Fruit fly (Drosophila melanogaster) whole organism, prepupa: ENCODE data around the gene beta-PheRS.

ENCODE experiments used
- CG10631 ChIP-seq: fragments of 200-800 bp; sonication (Bioruptor generic); optimal IDR thresholded peaks from 2 replicates; lab custom pipeline; 2016; ENCODE audit warnings: missing biosample characterization, missing genetic modification characterization
- CG10669 ChIP-seq: fragments of 200-800 bp; sonication (Bioruptor generic); optimal IDR thresholded peaks from 3 replicates; lab custom pipeline; 2018; ENCODE audit warnings: missing biosample characterization, mild to moderate bottlenecking, missing genetic modification characterization, moderate library complexity
- CG11294 ChIP-seq: fragments of 200-800 bp; sonication (Bioruptor generic); IDR thresholded peaks from 2 replicates; pipeline ENCODE4 v1.3.6; 2022; ENCODE audit warnings: missing biosample characterization, missing genetic modification characterization
- CG11762 ChIP-seq: fragments of 200-800 bp; sonication (Bioruptor generic); optimal IDR thresholded peaks from 3 replicates; lab custom pipeline; 2016; ENCODE audit warnings: missing biosample characterization, missing genetic modification characterization; ENCODE audit not compliant: insufficient read depth
- CG15336 ChIP-seq: fragments of 200-800 bp; sonication (Bioruptor generic); IDR thresholded peaks from 2 replicates; pipeline ENCODE4 v1.3.6; 2022; ENCODE audit warnings: missing biosample characterization, missing genetic modification characterization
- CG1621 ChIP-seq: fragments of 200-800 bp; sonication (Bioruptor generic); optimal IDR thresholded peaks from 3 replicates; lab custom pipeline; 2018; ENCODE audit warnings: missing biosample characterization, mild to moderate bottlenecking, missing genetic modification characterization
- CG16779 ChIP-seq: fragments of 200-800 bp; sonication (Bioruptor generic); optimal IDR thresholded peaks from 3 replicates; lab custom pipeline; 2017; ENCODE audit warnings: missing biosample characterization, mild to moderate bottlenecking, missing genetic modification characterization
- CG3032 ChIP-seq: fragments of 200-800 bp; optimal IDR thresholded peaks from 2 replicates; lab custom pipeline; 2019; ENCODE audit warnings: missing biosample characterization, mild to moderate bottlenecking, missing genetic modification characterization, moderate library complexity
- CG32006 ChIP-seq: fragments of 200-800 bp; sonication (Bioruptor generic); optimal IDR thresholded peaks from 3 replicates; lab custom pipeline; 2017; ENCODE audit warnings: missing biosample characterization, mild to moderate bottlenecking, missing genetic modification characterization
- CG34406 ChIP-seq: fragments of 200-800 bp; sonication (Bioruptor generic); optimal IDR thresholded peaks from 3 replicates; lab custom pipeline; 2016; ENCODE audit warnings: missing biosample characterization, missing genetic modification characterization
- CG3919 ChIP-seq: fragments of 200-800 bp; sonication (Bioruptor generic); optimal IDR thresholded peaks from 3 replicates; lab custom pipeline; 2016; ENCODE audit warnings: missing biosample characterization, missing genetic modification characterization
- CG6163 ChIP-seq: fragments of 200-800 bp; sonication (Bioruptor generic); IDR thresholded peaks from 3 replicates; pipeline ENCODE4 v1.3.6; 2022; ENCODE audit warnings: missing biosample characterization, missing genetic modification characterization
- CG6792 ChIP-seq: fragments of 200-800 bp; sonication (Bioruptor generic); optimal IDR thresholded peaks from 3 replicates; lab custom pipeline; 2016; ENCODE audit warnings: missing biosample characterization, missing genetic modification characterization
- CG6854 ChIP-seq: fragments of 200-800 bp; sonication (Bioruptor generic); optimal IDR thresholded peaks from 2 replicates; lab custom pipeline; 2017; ENCODE audit warnings: missing biosample characterization, mild to moderate bottlenecking, missing genetic modification characterization
- CG8119 ChIP-seq: fragments of 200-800 bp; sonication (Bioruptor generic); IDR thresholded peaks from 3 replicates; pipeline ENCODE4 v1.3.6; 2022; ENCODE audit warnings: missing biosample characterization, missing genetic modification characterization
- CG8319 ChIP-seq: fragments of 200-800 bp; sonication (Bioruptor generic); optimal IDR thresholded peaks from 3 replicates; lab custom pipeline; 2016; ENCODE audit warnings: missing biosample characterization, missing genetic modification characterization
- CG8632 ChIP-seq: fragments of 200-800 bp; sonication (Bioruptor generic); optimal IDR thresholded peaks from 3 replicates; lab custom pipeline; 2016; ENCODE audit warnings: missing biosample characterization, missing genetic modification characterization
- CG9139 ChIP-seq: fragments of 200-800 bp; sonication (Bioruptor generic); optimal IDR thresholded peaks from 3 replicates; lab custom pipeline; 2017; ENCODE audit warnings: missing biosample characterization, mild to moderate bottlenecking, missing genetic modification characterization
- Eip75B ChIP-seq: fragments of 200-800 bp; sonication (Bioruptor generic); optimal IDR thresholded peaks from 3 replicates; lab custom pipeline; 2016; ENCODE audit warnings: missing biosample characterization, missing genetic modification characterization
- Eip78C ChIP-seq: fragments of 200-800 bp; sonication (Bioruptor generic); peaks from one replicate; lab custom pipeline; 2016; ENCODE audit warnings: missing biosample characterization, missing genetic modification characterization
- Eip93F ChIP-seq: fragments of 200-800 bp; sonication (Bioruptor generic); optimal IDR thresholded peaks from 2 replicates; lab custom pipeline; 2016; ENCODE audit warnings: missing biosample characterization, mild to moderate bottlenecking, missing genetic modification characterization
- Ets21C ChIP-seq: fragments of 200-800 bp; sonication (Bioruptor generic); optimal IDR thresholded peaks from 3 replicates; lab custom pipeline; 2016; ENCODE audit warnings: missing biosample characterization, missing genetic modification characterization
- Ets96B ChIP-seq: fragments of 200-800 bp; optimal IDR thresholded peaks from 2 replicates; lab custom pipeline; 2019; ENCODE audit warnings: missing biosample characterization, mild to moderate bottlenecking, missing genetic modification characterization, moderate library complexity
- Gug ChIP-seq: fragments of 200-800 bp; sonication (Bioruptor generic); IDR thresholded peaks from 2 replicates; pipeline ENCODE4 v1.3.6; 2022; ENCODE audit warnings: missing biosample characterization, missing genetic modification characterization
- Hr39 ChIP-seq: fragments of 200-800 bp; sonication (Bioruptor generic); optimal IDR thresholded peaks from 2 replicates; lab custom pipeline; 2016; ENCODE audit warnings: missing biosample characterization, missing genetic modification characterization
- Hr4 ChIP-seq: fragments of 200-800 bp; sonication (Bioruptor generic); optimal IDR thresholded peaks from 3 replicates; lab custom pipeline; 2016; ENCODE audit warnings: missing biosample characterization, missing genetic modification characterization
- Lpt ChIP-seq: fragments of 200-800 bp; sonication (Bioruptor generic); optimal IDR thresholded peaks from 3 replicates; lab custom pipeline; 2016; ENCODE audit warnings: missing biosample characterization, missing genetic modification characterization
- Met ChIP-seq: fragments of 200-800 bp; sonication (Bioruptor generic); optimal IDR thresholded peaks from 3 replicates; lab custom pipeline; 2016; ENCODE audit warnings: missing biosample characterization, missing genetic modification characterization
- Smox ChIP-seq: fragments of 200-800 bp; sonication (Bioruptor generic); optimal IDR thresholded peaks from 3 replicates; lab custom pipeline; 2016; ENCODE audit warnings: missing biosample characterization, missing genetic modification characterization
- Sox14 ChIP-seq: fragments of 200-800 bp; sonication (Bioruptor generic); optimal IDR thresholded peaks from 3 replicates; lab custom pipeline; 2016; ENCODE audit warnings: missing biosample characterization, missing genetic modification characterization
- acj6 ChIP-seq: fragments of 200-800 bp; sonication (Bioruptor generic); optimal IDR thresholded peaks from 3 replicates; lab custom pipeline; 2016; ENCODE audit warnings: missing biosample characterization, missing genetic modification characterization
- dsx ChIP-seq: fragments of 200-800 bp; optimal IDR thresholded peaks from 3 replicates; lab custom pipeline; 2019; ENCODE audit warnings: missing biosample characterization, mild to moderate bottlenecking, missing genetic modification characterization, moderate library complexity; ENCODE audit not compliant: poor library complexity, severe bottlenecking
- eg ChIP-seq: fragments of 200-800 bp; sonication (Bioruptor generic); IDR thresholded peaks from 3 replicates; pipeline ENCODE4 v1.3.6; 2022; ENCODE audit warnings: missing biosample characterization, missing genetic modification characterization
- esn ChIP-seq: fragments of 200-800 bp; sonication (Bioruptor generic); optimal IDR thresholded peaks from 2 replicates; lab custom pipeline; 2016; ENCODE audit warnings: missing biosample characterization, mild to moderate bottlenecking, missing genetic modification characterization, moderate library complexity
- fd59A ChIP-seq: fragments of 200-800 bp; sonication (Bioruptor generic); optimal IDR thresholded peaks from 2 replicates; lab custom pipeline; 2017; ENCODE audit warnings: missing biosample characterization, mild to moderate bottlenecking, missing genetic modification characterization, missing genetic modification reagents
- fd85E ChIP-seq: fragments of 200-800 bp; sonication (Bioruptor generic); optimal IDR thresholded peaks from 3 replicates; lab custom pipeline; 2016; ENCODE audit warnings: missing biosample characterization, missing genetic modification characterization
- fkh ChIP-seq: fragments of 200-800 bp; sonication (Bioruptor generic); optimal IDR thresholded peaks from 3 replicates; lab custom pipeline; 2017; ENCODE audit warnings: missing biosample characterization, mild to moderate bottlenecking, missing genetic modification characterization, moderate library complexity
- lz ChIP-seq: fragments of 200-800 bp; sonication (Bioruptor generic); optimal IDR thresholded peaks from 3 replicates; lab custom pipeline; 2016; ENCODE audit warnings: missing biosample characterization, missing genetic modification characterization
- net ChIP-seq: fragments of 200-800 bp; sonication (Bioruptor generic); optimal IDR thresholded peaks from 3 replicates; lab custom pipeline; 2016; ENCODE audit warnings: missing biosample characterization, missing genetic modification characterization
- pdm3 ChIP-seq: fragments of 200-800 bp; sonication (Bioruptor generic); optimal IDR thresholded peaks from 3 replicates; lab custom pipeline; 2016; ENCODE audit warnings: missing biosample characterization, missing genetic modification characterization
- salr ChIP-seq, 2 experiments: fragments of 200-800 bp; sonication (Bioruptor generic); optimal IDR thresholded peaks; 3 replicates each; lab custom pipeline; 2016 to 2018; ENCODE audit warnings: missing biosample characterization in 2 of 2, missing genetic modification characterization in 2 of 2, mild to moderate bottlenecking in 1 of 2
- spab ChIP-seq: fragments of 200-800 bp; sonication (Bioruptor generic); optimal IDR thresholded peaks from 2 replicates; lab custom pipeline; 2017; ENCODE audit warnings: missing biosample characterization, mild to moderate bottlenecking, missing genetic modification characterization, missing genetic modification reagents
- ss ChIP-seq, 2 experiments: fragments of 200-800 bp; sonication (Bioruptor generic); optimal IDR thresholded peaks; 2 replicates in 1 of 2; 3 replicates in 1 of 2; lab custom pipeline; 2017 to 2018; ENCODE audit warnings: mild to moderate bottlenecking in 2 of 2, missing biosample characterization in 2 of 2, missing genetic modification characterization in 2 of 2, moderate library complexity in 1 of 2
- svp ChIP-seq: fragments of 200-800 bp; sonication (Bioruptor generic); peaks from one replicate; lab custom pipeline; 2016; ENCODE audit warnings: missing biosample characterization, missing genetic modification characterization
- topi ChIP-seq: fragments of 200-800 bp; sonication (Bioruptor generic); optimal IDR thresholded peaks from 3 replicates; lab custom pipeline; 2016; ENCODE audit warnings: missing biosample characterization, missing genetic modification characterization
- vri ChIP-seq: fragments of 200-800 bp; sonication (Bioruptor generic); optimal IDR thresholded peaks from 3 replicates; lab custom pipeline; 2016; ENCODE audit warnings: missing biosample characterization, mild to moderate bottlenecking, missing genetic modification characterization

beta-PheRS gene

dm6 chr3R:24271071-24271470 is 18.6 kb upstream of the beta-PheRS start, which contains the start of gene jar:
TSS of gene jar (minus strand) at chr3R:24271233.
- TF ChIP-seq Ets21C (GFP tag; lab: Kevin White, UChicago) (no peak), CG32006 (GFP tag; lab: Kevin White, UChicago) (no peak), Lpt (no peak), Met (no peak), CG16779 (tag; lab: Kevin White, UChicago) (no peak), Smox (GFP tag; lab: Kevin White, UChicago) (no peak), CG6163 (peak; percentile 36; the same call in 1 of the 3 replicates), CG8632 (GFP tag; lab: Kevin White, UChicago) (no peak), topi (GFP tag; lab: Kevin White, UChicago) (no peak), svp (GFP tag; lab: Kevin White, UChicago) (no peak), Eip75B (GFP tag; lab: Kevin White, UChicago) (peak; percentile 27), spab (GFP tag; lab: Kevin White, UChicago) (no peak), Eip93F (no peak), CG8319 (no peak), acj6 (GFP tag; lab: Kevin White, UChicago) (no peak), Gug (GFP tag; lab: Robert Waterston, UW) (no peak), CG11762 (GFP tag; lab: Kevin White, UChicago) (no peak), ss (GFP tag; optimal IDR thresholded peaks at IDR 0.05; lab: Kevin White, UChicago) (peak; percentile 26 to 39), CG3919 (GFP tag; lab: Kevin White, UChicago) (peak; percentile 21), eg (GFP tag; lab: Robert Waterston, UW) (peak; percentile 24; the same call in 1 of the 3 replicates), fd59A (no peak), CG11294 (GFP tag; lab: Robert Waterston, UW) (no peak), CG6854 (GFP tag; lab: Kevin White, UChicago) (peak; percentile 64), CG34406 (GFP tag; lab: Kevin White, UChicago) (no peak), salr (GFP tag; optimal IDR thresholded peaks at IDR 0.05; lab: Kevin White, UChicago) (no peak), CG8119 (GFP tag; lab: Robert Waterston, UW) (peak; percentile 26; the same call in 1 of the 3 replicates), Hr4 (no peak), lz (GFP tag; lab: Kevin White, UChicago) (no peak), CG10669 (GFP tag; lab: Kevin White, UChicago) (no peak), CG10631 (no peak), fd85E (GFP tag; lab: Kevin White, UChicago) (no peak), esn (GFP tag; lab: Kevin White, UChicago) (peak; percentile 42), fkh (peak; percentile 47), CG6792 (GFP tag; lab: Kevin White, UChicago) (no peak), vri (GFP tag; lab: Kevin White, UChicago) (no peak), Eip78C (peak; percentile 81), Ets96B (tag; lab: Kevin White, UChicago) (peak; percentile 1), dsx (GFP tag; lab: Kevin White, UChicago) (peak; percentile 42), net (GFP tag; lab: Kevin White, UChicago) (no peak), pdm3 (GFP tag; lab: Kevin White, UChicago) (no peak), Sox14 (GFP tag; lab: Kevin White, UChicago) (peak; percentile 28), Hr39 (GFP tag; lab: Kevin White, UChicago) (no peak), CG3032 (tag; lab: Kevin White, UChicago) (peak; percentile 11), CG9139 (peak; percentile 15), CG1621 (tag; lab: Kevin White, UChicago) (peak; percentile 10), CG15336 (GFP tag; lab: Robert Waterston, UW) (peak; percentile 42; the same call in 1 of the 2 replicates)
- TF ChIP-seq, all 60 proteins: peak for 17
